Worm (Caenorhabditis elegans) whole organism, late embryonic: Measurements from ENCODE around the gene C32D5.8.

Experiments
- fkh-10 ChIP-seq: fragments of 150-350 bp; optimal IDR thresholded peaks from 2 replicates; lab custom pipeline; 2014; ENCODE audit warnings: missing biosample characterization, missing genetic modification reagents, missing genetic modification characterization
- unc-55 ChIP-seq: sonication (generic microtip); optimal IDR thresholded peaks from 2 replicates; lab custom pipeline; 2017; ENCODE audit warnings: missing biosample characterization, missing genetic modification reagents, missing genetic modification characterization

ce11 chrII:6394037-6394436, 48.3 kb upstream of the C32D5.8 start:
- TF ChIP-seq unc-55 (GFP tag; lab: Kevin White, UChicago) (peak; percentile 52), fkh-10 (no peak)
